Worm (Caenorhabditis elegans) whole organism, L4 larva: Measurements from ENCODE around the gene lin-13.
A peak's percentile ranks its signal among the peaks of the same experiment; 100 is the strongest.

Source experiments
- D1046.2 ChIP-seq: fragments of 200-800 bp; sonication (Bioruptor generic); IDR thresholded peaks from 2 replicates; pipeline ENCODE4 v1.3.6; 2022; ENCODE audit warnings: missing genetic modification characterization, missing compliant biosample characterization
- F10B5.3 ChIP-seq: sonication (generic microtip); optimal IDR thresholded peaks from 2 replicates; lab custom pipeline; 2016; ENCODE audit warnings: mild to moderate bottlenecking, missing genetic modification characterization, missing compliant biosample characterization
- F44E2.7 ChIP-seq: fragments of 200-800 bp; sonication (Bioruptor generic); IDR thresholded peaks from 2 replicates; pipeline ENCODE4 v2.1.2; 2022; ENCODE audit warnings: missing genetic modification characterization, missing compliant biosample characterization
- F49E8.2 ChIP-seq: sonication (generic microtip); optimal IDR thresholded peaks from 2 replicates; lab custom pipeline; 2016; ENCODE audit warnings: missing compliant biosample characterization, mild to moderate bottlenecking, missing genetic modification characterization, borderline replicate concordance
- R02D3.7 ChIP-seq: fragments of 150-350 bp; sonication (generic microtip); optimal IDR thresholded peaks from 3 replicates; lab custom pipeline; 2014; ENCODE audit warnings: missing biosample characterization, missing genetic modification characterization
- T26A8.4 ChIP-seq: fragments of 200-800 bp; sonication (Bioruptor generic); IDR thresholded peaks from 2 replicates; pipeline ENCODE4 v1.3.6; 2022; ENCODE audit warnings: missing genetic modification characterization, missing compliant biosample characterization
- Y5F2A.4 ChIP-seq: fragments of 200-800 bp; sonication (Bioruptor generic); optimal IDR thresholded peaks from 2 replicates; lab custom pipeline; 2018; ENCODE audit warnings: mild to moderate bottlenecking, missing genetic modification characterization, missing compliant biosample characterization
- aly-2 ChIP-seq: sonication (generic microtip); optimal IDR thresholded peaks from 2 replicates; lab custom pipeline; 2018; ENCODE audit warnings: missing biosample characterization, missing genetic modification characterization
- ama-1 ChIP-seq: fragments of 150-350 bp; optimal IDR thresholded peaks from 2 replicates; lab custom pipeline; 2014; ENCODE audit warnings: inconsistent platforms, mixed read lengths
- attf-4 ChIP-seq: sonication (generic microtip); optimal IDR thresholded peaks from 3 replicates; lab custom pipeline; 2017; ENCODE audit warnings: missing biosample characterization, missing genetic modification characterization
- ceh-44 ChIP-seq: fragments of 200-800 bp; sonication (Bioruptor generic); IDR thresholded peaks from 2 replicates; pipeline ENCODE4 v1.3.6; 2022; ENCODE audit warnings: missing genetic modification reagents, missing genetic modification characterization, missing compliant biosample characterization
- ctbp-1 ChIP-seq: fragments of 200-800 bp; sonication (Bioruptor generic); IDR thresholded peaks from 2 replicates; pipeline ENCODE4 v1.3.6; 2022; ENCODE audit warnings: missing genetic modification reagents, missing genetic modification characterization, missing compliant biosample characterization
- daf-16 ChIP-seq, 3 experiments: sonication (generic microtip); optimal IDR thresholded peaks; 2 replicates each; lab custom pipeline; 2016 to 2017; ENCODE audit warnings: missing genetic modification characterization in 3 of 3, missing genetic modification reagents in 3 of 3, mild to moderate bottlenecking in 2 of 3, missing compliant biosample characterization in 2 of 3, missing biosample characterization in 1 of 3, moderate library complexity in 1 of 3
- dmd-9 ChIP-seq: fragments of 200-800 bp; sonication (Bioruptor generic); IDR thresholded peaks from 2 replicates; pipeline ENCODE4 v1.3.6; 2022; ENCODE audit warnings: missing genetic modification reagents, missing genetic modification characterization, missing compliant biosample characterization
- dpl-1 ChIP-seq: fragments of 150-350 bp; optimal IDR thresholded peaks from 2 replicates; lab custom pipeline; 2014; ENCODE audit warnings: missing biosample characterization, missing genetic modification reagents, missing genetic modification characterization
- duxl-1 ChIP-seq: sonication (generic microtip); optimal IDR thresholded peaks from 2 replicates; lab custom pipeline; 2016; ENCODE audit warnings: mild to moderate bottlenecking, missing genetic modification characterization, moderate library complexity, missing compliant biosample characterization; ENCODE audit not compliant: poor library complexity
- fos-1 ChIP-seq: fragments of 150-350 bp; optimal IDR thresholded peaks from 2 replicates; lab custom pipeline; 2014; ENCODE audit warnings: missing biosample characterization, missing genetic modification characterization
- gei-8 ChIP-seq: fragments of 200-800 bp; sonication (Bioruptor generic); optimal IDR thresholded peaks from 2 replicates; lab custom pipeline; 2018; ENCODE audit warnings: mild to moderate bottlenecking, missing genetic modification characterization, missing compliant biosample characterization
- hif-1 ChIP-seq, 2 experiments: sonication (generic microtip); optimal IDR thresholded peaks; 2 replicates each; lab custom pipeline; 2016 to 2017; ENCODE audit warnings: missing compliant biosample characterization in 2 of 2, missing genetic modification characterization in 2 of 2, missing genetic modification reagents in 2 of 2, missing genotype in 2 of 2, mild to moderate bottlenecking in 1 of 2
- hmg-1.1 ChIP-seq: fragments of 200-800 bp; sonication (Bioruptor generic); IDR thresholded peaks from 2 replicates; pipeline ENCODE4 v1.3.6; 2022; ENCODE audit warnings: missing genetic modification reagents, missing genetic modification characterization, missing compliant biosample characterization
- jun-1 ChIP-seq: fragments of 150-350 bp; optimal IDR thresholded peaks from 2 replicates; lab custom pipeline; 2014; ENCODE audit warnings: missing biosample characterization, missing genetic modification reagents, missing genetic modification characterization
- lim-7 ChIP-seq: fragments of 200-800 bp; sonication (Bioruptor generic); IDR thresholded peaks from 2 replicates; pipeline ENCODE4 v1.3.6; 2022; ENCODE audit warnings: missing genetic modification characterization, missing compliant biosample characterization
- lin-15B ChIP-seq: fragments of 150-350 bp; sonication (generic microtip); optimal IDR thresholded peaks from 3 replicates; lab custom pipeline; 2014; ENCODE audit warnings: missing biosample characterization, missing genetic modification characterization
- lin-29 ChIP-seq: fragments of 200-800 bp; sonication (Bioruptor generic); IDR thresholded peaks from 2 replicates; pipeline ENCODE4 v1.3.6; 2022; ENCODE audit warnings: missing genetic modification reagents, missing genetic modification characterization, missing compliant biosample characterization
- madf-9 ChIP-seq: fragments of 200-800 bp; sonication (Bioruptor generic); conservative IDR thresholded peaks from 2 replicates; pipeline ENCODE4 v1.3.6; 2022; ENCODE audit warnings: missing genetic modification reagents, missing genetic modification characterization, missing compliant biosample characterization
- mdt-29 ChIP-seq: fragments of 200-800 bp; sonication (Bioruptor generic); IDR thresholded peaks from 2 replicates; pipeline ENCODE4 v1.3.6; 2022; ENCODE audit warnings: missing genetic modification reagents, missing genetic modification characterization, missing compliant biosample characterization
- mep-1 ChIP-seq: fragments of 150-350 bp; sonication (generic microtip); optimal IDR thresholded peaks from 3 replicates; lab custom pipeline; 2014; ENCODE audit warnings: missing biosample characterization, missing genetic modification characterization
- mes-2 ChIP-seq: sonication (generic microtip); optimal IDR thresholded peaks from 2 replicates; lab custom pipeline; 2016; ENCODE audit warnings: missing genotype, mild to moderate bottlenecking, missing genetic modification characterization, missing compliant biosample characterization; ENCODE audit not compliant: poor library complexity, severe bottlenecking
- nhr-10 ChIP-seq: fragments of 150-350 bp; optimal IDR thresholded peaks from 2 replicates; lab custom pipeline; 2014; ENCODE audit warnings: missing biosample characterization, missing genetic modification characterization
- nhr-11 ChIP-seq: fragments of 150-350 bp; optimal IDR thresholded peaks from 2 replicates; lab custom pipeline; 2014; ENCODE audit warnings: missing biosample characterization, missing genetic modification characterization
- nhr-111 ChIP-seq: fragments of 200-800 bp; sonication (Bioruptor generic); optimal IDR thresholded peaks from 2 replicates; lab custom pipeline; 2018; ENCODE audit warnings: mild to moderate bottlenecking, missing genetic modification characterization, missing compliant biosample characterization
- nhr-237 ChIP-seq: sonication (generic microtip); optimal IDR thresholded peaks from 2 replicates; lab custom pipeline; 2017; ENCODE audit warnings: missing biosample characterization, missing genetic modification characterization
- nhr-25 ChIP-seq: sonication (generic microtip); optimal IDR thresholded peaks from 2 replicates; lab custom pipeline; 2017; ENCODE audit warnings: missing genetic modification characterization, mild to moderate bottlenecking, missing compliant biosample characterization, antibody characterized with exemption, moderate library complexity, borderline replicate concordance; ENCODE audit not compliant: insufficient read depth
- nhr-48 ChIP-seq: sonication (generic microtip); optimal IDR thresholded peaks from 2 replicates; lab custom pipeline; 2016; ENCODE audit warnings: mild to moderate bottlenecking, missing genetic modification characterization, missing compliant biosample characterization
- nhr-6 ChIP-seq: fragments of 150-350 bp; optimal IDR thresholded peaks from 2 replicates; lab custom pipeline; 2014; ENCODE audit warnings: missing biosample characterization, missing genetic modification characterization
- nhr-76 ChIP-seq: fragments of 150-350 bp; optimal IDR thresholded peaks from 2 replicates; lab custom pipeline; 2014; ENCODE audit warnings: missing biosample characterization, missing genetic modification characterization
- pha-4 ChIP-seq, 2 experiments: fragments of 150-350 bp in 1 of 2; fragments of 200-800 bp in 1 of 2; sonication (Bioruptor generic) in 1 of 2; IDR thresholded peaks in 1 of 2; optimal IDR thresholded peaks in 1 of 2; 2 replicates each; pipeline versions ENCODE4 v1.3.6 to Lab custom; 2014 to 2022; ENCODE audit warnings: missing genetic modification characterization in 2 of 2, missing genetic modification reagents in 2 of 2, missing biosample characterization in 1 of 2, missing compliant biosample characterization in 1 of 2
- rbr-2 ChIP-seq: sonication (generic microtip); optimal IDR thresholded peaks from 2 replicates; lab custom pipeline; 2016; ENCODE audit warnings: missing genotype, missing genetic modification characterization, missing compliant biosample characterization
- skn-1 ChIP-seq: fragments of 150-350 bp; optimal IDR thresholded peaks from 2 replicates; lab custom pipeline; 2014; ENCODE audit warnings: missing biosample characterization, missing genetic modification characterization
- snpc-1.2 ChIP-seq: fragments of 200-800 bp; sonication (Bioruptor generic); IDR thresholded peaks from 2 replicates; pipeline ENCODE4 v1.3.6; 2022; ENCODE audit warnings: missing genetic modification reagents, missing genetic modification characterization, missing compliant biosample characterization
- spr-3 ChIP-seq: fragments of 200-800 bp; sonication (Bioruptor generic); optimal IDR thresholded peaks from 2 replicates; lab custom pipeline; 2018; ENCODE audit warnings: mild to moderate bottlenecking, missing genetic modification characterization, missing compliant biosample characterization
- tra-1 ChIP-seq: fragments of 200-800 bp; sonication (Bioruptor generic); IDR thresholded peaks from 2 replicates; pipeline ENCODE4 v1.3.6; 2022; ENCODE audit warnings: missing genetic modification reagents, missing genetic modification characterization, missing compliant biosample characterization
- unc-130 ChIP-seq: sonication (generic microtip); optimal IDR thresholded peaks from 2 replicates; lab custom pipeline; 2016; ENCODE audit warnings: missing genetic modification reagents, missing genetic modification characterization, missing compliant biosample characterization
- unc-39 ChIP-seq: sonication (generic microtip); optimal IDR thresholded peaks from 2 replicates; lab custom pipeline; 2017; ENCODE audit warnings: missing biosample characterization, missing genetic modification characterization
- zag-1 ChIP-seq: fragments of 150-350 bp; optimal IDR thresholded peaks from 2 replicates; lab custom pipeline; 2014; ENCODE audit warnings: missing biosample characterization, missing genetic modification characterization
- zfp-3 ChIP-seq: fragments of 200-800 bp; sonication (Bioruptor generic); conservative IDR thresholded peaks from 2 replicates; pipeline ENCODE4 v1.3.6; 2022; ENCODE audit warnings: missing genetic modification reagents, missing genetic modification characterization, missing compliant biosample characterization
- zip-2 ChIP-seq: fragments of 150-350 bp; optimal IDR thresholded peaks from 2 replicates; lab custom pipeline; 2014; ENCODE audit warnings: missing biosample characterization, missing genetic modification characterization

Gene lin-13

DNA sequence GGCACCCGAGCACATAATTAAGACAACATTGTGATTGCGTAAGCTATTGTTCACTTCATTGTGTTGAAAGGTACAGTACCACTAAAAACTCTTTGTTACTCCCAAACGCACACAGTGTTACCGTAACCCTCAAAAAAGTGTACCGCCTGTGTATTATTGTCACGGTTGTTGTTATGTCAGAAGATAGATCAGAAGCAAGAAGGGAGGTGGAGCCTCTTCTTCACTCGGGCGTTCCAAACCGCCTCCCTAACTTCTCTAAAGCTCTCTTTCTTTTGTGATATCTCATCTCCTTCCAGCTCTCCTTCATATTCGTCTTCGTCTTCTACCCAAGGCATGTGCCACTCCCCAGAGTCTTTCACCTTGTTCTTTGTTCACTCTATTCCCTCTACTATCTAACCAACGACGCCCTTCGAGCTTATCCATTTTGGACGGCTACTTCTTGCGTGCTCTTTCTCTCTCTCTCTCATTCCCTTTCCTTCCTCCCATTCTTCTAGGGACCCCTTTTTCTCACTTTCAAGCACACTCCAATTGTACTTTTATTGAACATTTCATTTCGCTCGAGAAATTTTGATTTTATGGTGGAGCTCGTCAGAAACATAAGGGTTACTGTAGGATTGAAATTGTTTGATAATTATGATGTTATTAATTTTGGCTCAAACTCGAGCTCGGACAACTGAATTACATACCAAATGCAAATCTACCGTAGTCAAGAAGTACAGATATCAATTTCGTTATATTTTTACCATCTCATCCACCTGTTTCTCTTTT is 16.4 kb upstream of the lin-13 start (continued):
- TF ChIP-seq snpc-1.2 (GFP tag; lab: Robert Waterston, UW) (no peak), lin-15B (tag; lab: Kevin White, UChicago) (no peak), Y5F2A.4 (GFP tag; lab: Kevin White, UChicago) (no peak), nhr-237 (tag; lab: Kevin White, UChicago) (no peak), lin-29 (GFP tag; lab: Robert Waterston, UW) (no peak), F44E2.7 (GFP tag; lab: Robert Waterston, UW) (no peak), hmg-1.1 (GFP tag; lab: Robert Waterston, UW) (peak; percentile 62), rbr-2 (tag; lab: Kevin White, UChicago) (peak; percentile 3), mep-1 (peak; percentile 49), ama-1 (lab: Kevin White, UChicago) (no peak), F49E8.2 (tag; lab: Kevin White, UChicago) (no peak)

DNA sequence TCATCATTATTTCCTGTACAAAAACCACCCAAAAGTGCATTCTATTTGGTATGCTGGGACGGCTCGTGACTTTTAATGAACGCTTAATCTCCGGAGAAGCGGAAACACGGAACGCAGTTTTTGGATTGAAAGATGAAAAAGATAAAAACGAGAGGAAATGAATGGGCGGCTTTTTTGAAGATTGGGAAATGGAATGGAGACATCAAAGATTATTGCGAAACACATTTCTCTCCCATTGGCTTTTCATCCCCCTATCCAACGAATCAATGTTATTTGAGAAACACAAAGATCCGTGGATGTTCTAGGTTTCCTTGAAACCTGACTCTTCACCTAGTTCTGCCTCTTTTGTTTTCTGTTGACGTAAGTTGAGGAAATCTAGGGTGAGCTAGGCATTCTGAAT is 15.1 kb upstream of the lin-13 start:
- TF ChIP-seq daf-16 (GFP tag; optimal IDR thresholded peaks at IDR 0.05; lab: Kevin White, UChicago) (no peak), daf-16 (tag; optimal IDR thresholded peaks at IDR 0.05; lab: Kevin White, UChicago) (no peak), nhr-6 (tag; lab: Kevin White, UChicago) (no peak), unc-39 (tag; lab: Kevin White, UChicago) (no peak), skn-1 (tag; lab: Kevin White, UChicago) (no peak), fos-1 (tag; lab: Kevin White, UChicago) (no peak), spr-3 (GFP tag; lab: Kevin White, UChicago) (no peak), F10B5.3 (tag; lab: Kevin White, UChicago) (no peak), ctbp-1 (GFP tag; lab: Robert Waterston, UW) (peak; percentile 52), unc-130 (GFP tag; lab: Kevin White, UChicago) (no peak), nhr-76 (tag; lab: Kevin White, UChicago) (no peak), T26A8.4 (GFP tag; lab: Robert Waterston, UW) (0 out of 2 replicates have a peak, but pooled peaks have one; percentile 8), mdt-29 (GFP tag; lab: Robert Waterston, UW) (no peak), tra-1 (GFP tag; lab: Robert Waterston, UW) (no peak), zag-1 (tag; lab: Kevin White, UChicago) (no peak), nhr-25 (tag; lab: Kevin White, UChicago) (no peak), zip-2 (tag; lab: Kevin White, UChicago) (no peak), D1046.2 (GFP tag; lab: Robert Waterston, UW) (no peak), pha-4 (GFP tag; IDR thresholded peaks at IDR 0.05; lab: Robert Waterston, UW) (no peak), pha-4 (tag; optimal IDR thresholded peaks at IDR 0.05; lab: Kevin White, UChicago) (no peak), nhr-111 (no peak), nhr-11 (tag; lab: Kevin White, UChicago) (no peak), zfp-3 (GFP tag; lab: Robert Waterston, UW) (0 out of 2 replicates have a peak, but pooled peaks have one; percentile 30), snpc-1.2 (GFP tag; lab: Robert Waterston, UW) (no peak), hif-1 (tag; optimal IDR thresholded peaks at IDR 0.05; lab: Kevin White, UChicago) (no peak), R02D3.7 (no peak), attf-4 (tag; lab: Kevin White, UChicago) (no peak), lim-7 (GFP tag; lab: Robert Waterston, UW) (0 out of 2 replicates have a peak, but pooled peaks have one; percentile 6), mes-2 (peak; percentile 36), jun-1 (tag; lab: Kevin White, UChicago) (no peak), lin-15B (tag; lab: Kevin White, UChicago) (no peak), nhr-48 (tag; lab: Kevin White, UChicago) (no peak), gei-8 (no peak), nhr-10 (tag; lab: Kevin White, UChicago) (no peak), madf-9 (GFP tag; lab: Robert Waterston, UW) (no peak), dmd-9 (GFP tag; lab: Robert Waterston, UW) (no peak), dpl-1 (GFP tag; lab: Kevin White, UChicago) (no peak), ceh-44 (GFP tag; lab: Robert Waterston, UW) (no peak), duxl-1 (tag; lab: Kevin White, UChicago) (no peak), aly-2 (tag; lab: Kevin White, UChicago) (no peak)
